Worm (Caenorhabditis elegans) whole organism, L3 larva: ENCODE results near the gene C43D7.4.

Experiments used
- R02D3.7 ChIP-seq: fragments of 150-350 bp; optimal IDR thresholded peaks from 2 replicates; lab custom pipeline; 2014; ENCODE audit warnings: missing biosample characterization, missing genetic modification characterization
- ZK546.5 ChIP-seq: sonication (generic microtip); optimal IDR thresholded peaks from 2 replicates; lab custom pipeline; 2017; ENCODE audit warnings: missing biosample characterization, missing genetic modification characterization
- aly-2 ChIP-seq: fragments of 150-350 bp; optimal IDR thresholded peaks from 2 replicates; lab custom pipeline; 2014; ENCODE audit warnings: missing biosample characterization, missing genetic modification characterization
- ama-1 ChIP-seq: fragments of 150-350 bp; optimal IDR thresholded peaks from 2 replicates; lab custom pipeline; 2018
- ceh-16 ChIP-seq: sonication (generic microtip); optimal IDR thresholded peaks from 2 replicates; lab custom pipeline; 2017; ENCODE audit warnings: missing biosample characterization, missing genetic modification characterization
- ceh-82 ChIP-seq: fragments of 150-350 bp; optimal IDR thresholded peaks from 2 replicates; lab custom pipeline; 2014; ENCODE audit warnings: missing biosample characterization, missing genetic modification characterization
- ceh-9 ChIP-seq: sonication (generic microtip); optimal IDR thresholded peaks from 2 replicates; lab custom pipeline; 2018; ENCODE audit warnings: missing biosample characterization, missing genetic modification characterization
- daf-12 ChIP-seq: fragments of 150-350 bp; optimal IDR thresholded peaks from 2 replicates; lab custom pipeline; 2014; ENCODE audit warnings: missing biosample characterization, missing genetic modification reagents, missing genetic modification characterization
- egl-27 ChIP-seq: sonication (generic microtip); optimal IDR thresholded peaks from 4 replicates; lab custom pipeline; 2017; ENCODE audit warnings: missing biosample characterization, missing genetic modification reagents, missing genetic modification characterization
- egl-5 ChIP-seq: fragments of 150-350 bp; optimal IDR thresholded peaks from 2 replicates; lab custom pipeline; 2017; ENCODE audit warnings: missing biosample characterization, missing genetic modification reagents, missing genetic modification characterization, inconsistent platforms
- elt-1 ChIP-seq: fragments of 150-350 bp; optimal IDR thresholded peaks from 2 replicates; lab custom pipeline; 2014; ENCODE audit warnings: missing biosample characterization, missing genetic modification characterization
- elt-2 ChIP-seq: sonication (generic microtip); optimal IDR thresholded peaks from 2 replicates; lab custom pipeline; 2016; ENCODE audit warnings: missing genetic modification reagents, mild to moderate bottlenecking, missing genetic modification characterization, missing compliant biosample characterization
- elt-3 ChIP-seq, 3 experiments: fragments of 150-350 bp in 1 of 3; sonication (generic microtip) in 2 of 3; optimal IDR thresholded peaks; 2 replicates in 2 of 3; 4 replicates in 1 of 3; lab custom pipeline; 2014 to 2017; ENCODE audit warnings: missing biosample characterization in 3 of 3, missing genetic modification characterization in 3 of 3
- fkh-10 ChIP-seq: sonication (generic microtip); optimal IDR thresholded peaks from 2 replicates; lab custom pipeline; 2017; ENCODE audit warnings: missing biosample characterization, missing genetic modification reagents, missing genetic modification characterization
- fkh-2 ChIP-seq: fragments of 150-350 bp; optimal IDR thresholded peaks from 2 replicates; lab custom pipeline; 2014; ENCODE audit warnings: missing biosample characterization, missing genetic modification reagents, missing genetic modification characterization
- fos-1 ChIP-seq: fragments of 150-350 bp; optimal IDR thresholded peaks from 2 replicates; lab custom pipeline; 2014; ENCODE audit warnings: missing biosample characterization, missing genetic modification characterization
- lin-15B ChIP-seq: fragments of 150-350 bp; optimal IDR thresholded peaks from 2 replicates; lab custom pipeline; 2014; ENCODE audit warnings: missing biosample characterization, missing genetic modification characterization
- lin-39 ChIP-seq: fragments of 150-350 bp; optimal IDR thresholded peaks from 2 replicates; lab custom pipeline; 2018; ENCODE audit warnings: missing biosample characterization, missing genetic modification reagents, missing genetic modification characterization
- lsy-12 ChIP-seq: sonication (generic microtip); optimal IDR thresholded peaks from 2 replicates; lab custom pipeline; 2016; ENCODE audit warnings: mild to moderate bottlenecking, missing genetic modification characterization, missing compliant biosample characterization
- mml-1 ChIP-seq: fragments of 150-350 bp; sonication (generic microtip); optimal IDR thresholded peaks from 3 replicates; lab custom pipeline; 2014; ENCODE audit warnings: missing biosample characterization, missing genetic modification characterization
- nhr-11 ChIP-seq: fragments of 150-350 bp; optimal IDR thresholded peaks from 2 replicates; lab custom pipeline; 2014; ENCODE audit warnings: missing biosample characterization, missing genetic modification characterization
- nhr-12 ChIP-seq: fragments of 150-350 bp; optimal IDR thresholded peaks from 2 replicates; lab custom pipeline; 2014; ENCODE audit warnings: missing biosample characterization, missing genetic modification characterization
- nhr-23 ChIP-seq: fragments of 150-350 bp; optimal IDR thresholded peaks from 2 replicates; lab custom pipeline; 2014; ENCODE audit warnings: missing biosample characterization, missing genetic modification reagents, missing genetic modification characterization
- nhr-237 ChIP-seq: fragments of 150-350 bp; optimal IDR thresholded peaks from 2 replicates; lab custom pipeline; 2014; ENCODE audit warnings: missing biosample characterization, missing genetic modification characterization
- nhr-25 ChIP-seq: sonication (generic microtip); optimal IDR thresholded peaks from 2 replicates; lab custom pipeline; 2017; ENCODE audit warnings: missing biosample characterization, missing genetic modification characterization
- nhr-76 ChIP-seq: fragments of 150-350 bp; sonication (generic microtip); optimal IDR thresholded peaks from 5 replicates; lab custom pipeline; 2014; ENCODE audit warnings: missing biosample characterization, missing genetic modification characterization
- pha-4 ChIP-seq: fragments of 150-350 bp; optimal IDR thresholded peaks from 2 replicates; lab custom pipeline; 2014; ENCODE audit warnings: missing biosample characterization, missing genetic modification reagents, missing genetic modification characterization
- pqm-1 ChIP-seq: fragments of 150-350 bp; optimal IDR thresholded peaks from 2 replicates; lab custom pipeline; 2017; ENCODE audit warnings: missing biosample characterization, missing genetic modification characterization, inconsistent platforms
- sea-2 ChIP-seq: fragments of 150-350 bp; sonication (generic microtip); optimal IDR thresholded peaks from 4 replicates; lab custom pipeline; 2014; ENCODE audit warnings: missing biosample characterization, missing genetic modification reagents, missing genetic modification characterization
- skn-1 ChIP-seq: fragments of 150-350 bp; optimal IDR thresholded peaks from 2 replicates; lab custom pipeline; 2014; ENCODE audit warnings: missing biosample characterization, missing genetic modification characterization
- unc-39 ChIP-seq: sonication (generic microtip); optimal IDR thresholded peaks from 4 replicates; lab custom pipeline; 2017; ENCODE audit warnings: missing biosample characterization, missing genetic modification characterization
- unc-62 ChIP-seq: fragments of 150-350 bp; sonication (generic microtip); optimal IDR thresholded peaks from 4 replicates; lab custom pipeline; 2014; ENCODE audit warnings: missing biosample characterization, missing genetic modification reagents, missing genetic modification characterization
- zag-1 ChIP-seq: fragments of 150-350 bp; optimal IDR thresholded peaks from 2 replicates; lab custom pipeline; 2014; ENCODE audit warnings: missing biosample characterization, missing genetic modification characterization
- ztf-11 ChIP-seq: fragments of 150-350 bp; optimal IDR thresholded peaks from 2 replicates; lab custom pipeline; 2014; ENCODE audit warnings: missing biosample characterization, missing genetic modification characterization
- ztf-4 ChIP-seq: fragments of 150-350 bp; optimal IDR thresholded peaks from 2 replicates; lab custom pipeline; 2014; ENCODE audit warnings: missing biosample characterization, missing genetic modification characterization

C43D7.4 gene

ce11 chrV:19297510-19297909 lies 24.8 kb downstream of the C43D7.4 start, which contains the start of gene fbxb-60:
Gene fbxb-60, plus strand, starts transcription at chrV:19297810.
- no peak for TF ChIP-seq ceh-9 (tag; lab: Kevin White, UChicago)
- no peak for TF ChIP-seq pqm-1
- TF ChIP-seq fos-1 (tag; lab: Kevin White, UChicago) = no peak
- TF ChIP-seq nhr-23 (tag; lab: Kevin White, UChicago) = no peak
- no peak for TF ChIP-seq fkh-2 (tag; lab: Kevin White, UChicago)
- no peak for TF ChIP-seq ZK546.5 (tag; lab: Kevin White, UChicago)
- TF ChIP-seq egl-27 = no peak
- TF ChIP-seq unc-62 (GFP tag; lab: Kevin White, UChicago) = no peak

- TF ChIP-seq pqm-1 = no peak
- TF ChIP-seq ama-1 (lab: Kevin White, UChicago) = no peak
- no peak for TF ChIP-seq R02D3.7 (tag; lab: Kevin White, UChicago)
- TF ChIP-seq ztf-4 (tag; lab: Kevin White, UChicago) = no peak
- no peak for TF ChIP-seq unc-39 (tag; lab: Kevin White, UChicago)
- TF ChIP-seq zag-1 (tag; lab: Kevin White, UChicago) = no peak
- TF ChIP-seq lsy-12 = no peak
- no peak for TF ChIP-seq mml-1 (tag; lab: Kevin White, UChicago)
- TF ChIP-seq daf-12 (tag; lab: Kevin White, UChicago) = no peak
- TF ChIP-seq lin-39 (tag; lab: Kevin White, UChicago) = no peak
- TF ChIP-seq, all 47 proteins: peak for 0
Measured at ce11 chrV:19296723-19297122, 25.6 kb downstream of the C43D7.4 start, which contains the start of gene F55C9.6. Gene F55C9.6, minus strand, starts transcription at chrV:19296823.

- TF ChIP-seq lin-15B (tag; lab: Kevin White, UChicago) = no peak
- TF ChIP-seq nhr-25 (tag; lab: Kevin White, UChicago) = no peak
- no peak for TF ChIP-seq sea-2
- no peak for TF ChIP-seq ceh-16
- TF ChIP-seq fkh-10 = no peak
- TF ChIP-seq nhr-76 (tag; lab: Kevin White, UChicago) = no peak
- TF ChIP-seq elt-1 (tag; lab: Kevin White, UChicago) = no peak
- no peak for TF ChIP-seq fos-1 (tag; lab: Kevin White, UChicago)
- no peak for TF ChIP-seq elt-3 (tag; optimal IDR thresholded peaks at IDR 0.05; lab: Kevin White, UChicago)
- no peak for TF ChIP-seq nhr-11 (tag; lab: Kevin White, UChicago)
Measured at ce11 chrV:19293025-19293424, 29.3 kb downstream of the C43D7.4 start, which contains the start of gene F55C9.5. Gene F55C9.5, minus strand, starts transcription at chrV:19293125.

ce11 chrV:19288073-19288805 lies 34.0 kb downstream of the C43D7.4 start, which contains the start of the genes F55C9.3 and fbxb-57:
Gene F55C9.3, minus strand, starts transcription at chrV:19288173.
Gene fbxb-57, plus strand, starts transcription at chrV:19288755.
- no peak for TF ChIP-seq daf-12 (tag; lab: Kevin White, UChicago)
- no peak for TF ChIP-seq sea-2
- no peak for TF ChIP-seq lin-15B (tag; lab: Kevin White, UChicago)
- TF ChIP-seq zag-1 (tag; lab: Kevin White, UChicago) = no peak
- no peak for TF ChIP-seq mml-1 (tag; lab: Kevin White, UChicago)
- TF ChIP-seq nhr-12 (tag; lab: Kevin White, UChicago) = no peak
- TF ChIP-seq ceh-82 (tag; lab: Kevin White, UChicago) = no peak
- TF ChIP-seq nhr-237 = no peak
- TF ChIP-seq egl-27 = no peak
- TF ChIP-seq ztf-4 (tag; lab: Kevin White, UChicago) = no peak
- TF ChIP-seq pha-4 (tag; lab: Kevin White, UChicago) = no peak
- no peak for TF ChIP-seq pqm-1
- no peak for TF ChIP-seq elt-2 (tag; lab: Kevin White, UChicago)
- TF ChIP-seq skn-1 (tag; lab: Kevin White, UChicago) = no peak
- TF ChIP-seq ztf-11 (tag; lab: Kevin White, UChicago) = no peak
- TF ChIP-seq elt-3 (tag; optimal IDR thresholded peaks at IDR 0.05; lab: Kevin White, UChicago) = no peak
- no peak for TF ChIP-seq elt-1 (tag; lab: Kevin White, UChicago)
- TF ChIP-seq aly-2 (tag; lab: Kevin White, UChicago) = no peak
- no peak for TF ChIP-seq R02D3.7 (tag; lab: Kevin White, UChicago)
- TF ChIP-seq egl-5 (tag; lab: Kevin White, UChicago) = no peak
